Worm (Caenorhabditis elegans) whole organism, L4/young adult: ENCODE results near the gene ZK105.12.

Source experiments
- W03F9.2 ChIP-seq: fragments of 150-350 bp; optimal IDR thresholded peaks from 2 replicates; lab custom pipeline; 2014; ENCODE audit warnings: missing biosample characterization, missing genetic modification characterization
- dao-5 ChIP-seq: sonication (generic microtip); optimal IDR thresholded peaks from 2 replicates; lab custom pipeline; 2016; ENCODE audit warnings: missing genotype, missing genetic modification characterization, moderate library complexity, missing compliant biosample characterization

ce11 chrV:7708525-7708924 is 7.4 kb downstream of the ZK105.12 start, which contains the start of gene ZK105.11:
- TF ChIP-seq dao-5: no peak
- no peak for TF ChIP-seq W03F9.2
